Worm (Caenorhabditis elegans): Measurements from ENCODE around the gene W09G12.10.

ce11 chrIV:1225596-1226232 is 4.6 kb upstream of the W09G12.10 start, which contains the start of gene W09G12.8:
- TF ChIP-seq zag-1 (tag; optimal IDR thresholded peaks at IDR 0.05) (no peak), egl-27 (tag; optimal IDR thresholded peaks at IDR 0.05) (no peak), nhr-76 (tag; optimal IDR thresholded peaks at IDR 0.05) (no peak), pqm-1 (tag; optimal IDR thresholded peaks at IDR 0.05) (no peak), snpc-4 (tag; optimal IDR thresholded peaks at IDR 0.05) (no peak), unc-30 (tag; optimal IDR thresholded peaks at IDR 0.05) (no peak)
